Worm (Caenorhabditis elegans) whole organism, L2 larva: ENCODE results near the gene pnc-1.

Experiments used
- aly-2 ChIP-seq: fragments of 150-350 bp; optimal IDR thresholded peaks from 2 replicates; lab custom pipeline; 2014; ENCODE audit warnings: missing biosample characterization, missing genetic modification characterization
- lsy-2 ChIP-seq, 2 experiments: fragments of 150-350 bp in 1 of 2; sonication (generic microtip) in 1 of 2; optimal IDR thresholded peaks; 2 replicates each; lab custom pipeline; 2014 to 2017; ENCODE audit warnings: missing biosample characterization in 2 of 2, missing genetic modification characterization in 2 of 2
- sem-4 ChIP-seq: fragments of 150-350 bp; optimal IDR thresholded peaks from 2 replicates; lab custom pipeline; 2014; ENCODE audit warnings: missing biosample characterization, missing genetic modification reagents, missing genetic modification characterization
- skn-1 ChIP-seq: sonication (generic microtip); optimal IDR thresholded peaks from 2 replicates; lab custom pipeline; 2017; ENCODE audit warnings: missing biosample characterization, missing genetic modification characterization
- snpc-4 ChIP-seq: fragments of 150-350 bp; optimal IDR thresholded peaks from 2 replicates; lab custom pipeline; 2014; ENCODE audit warnings: missing biosample characterization, missing genetic modification characterization

- TF ChIP-seq snpc-4: no peak
- TF ChIP-seq lsy-2 (tag; optimal IDR thresholded peaks at IDR 0.05; lab: Kevin White, UChicago): no peak
- no peak for TF ChIP-seq aly-2 (tag; lab: Kevin White, UChicago)
- no peak for TF ChIP-seq sem-4
- no peak for TF ChIP-seq skn-1 (tag; lab: Kevin White, UChicago)
Measured at ce11 chrIV:164777-165176, 19.5 kb upstream of the pnc-1 start, which contains the start of gene cutl-24.
